Worm (Caenorhabditis elegans) whole organism, late embryonic: ENCODE measurements around the gene F02A9.1.

Experiments used
- C38D4.7 ChIP-seq: fragments of 200-800 bp; sonication (Bioruptor generic); optimal IDR thresholded peaks from 2 replicates; lab custom pipeline; 2018; ENCODE audit warnings: mild to moderate bottlenecking, missing genetic modification characterization, moderate library complexity, missing compliant biosample characterization
- ceh-6 ChIP-seq: fragments of 200-800 bp; sonication (Bioruptor generic); optimal IDR thresholded peaks from 2 replicates; lab custom pipeline; 2018; ENCODE audit warnings: mild to moderate bottlenecking, missing genetic modification characterization, missing compliant biosample characterization
- hlh-15 ChIP-seq: sonication (generic microtip); optimal IDR thresholded peaks from 2 replicates; lab custom pipeline; 2016; ENCODE audit warnings: missing genetic modification characterization, missing compliant biosample characterization
- nfya-1 ChIP-seq: sonication (generic microtip); optimal IDR thresholded peaks from 2 replicates; lab custom pipeline; 2017; ENCODE audit warnings: missing genetic modification characterization, mild to moderate bottlenecking, missing compliant biosample characterization, antibody characterized with exemption, moderate library complexity
- pat-9 ChIP-seq: fragments of 200-800 bp; sonication (Bioruptor generic); optimal IDR thresholded peaks from 2 replicates; lab custom pipeline; 2018; ENCODE audit warnings: mild to moderate bottlenecking, missing genetic modification characterization, moderate library complexity, missing compliant biosample characterization
- pqm-1 ChIP-seq: sonication (generic microtip); optimal IDR thresholded peaks from 2 replicates; lab custom pipeline; 2016; ENCODE audit warnings: missing genetic modification characterization, missing compliant biosample characterization
- sox-4 ChIP-seq: sonication (generic microtip); optimal IDR thresholded peaks from 2 replicates; lab custom pipeline; 2017; ENCODE audit warnings: mild to moderate bottlenecking, missing genetic modification characterization, inconsistent platforms, missing compliant biosample characterization

ce11 chrIII:9118314-9118850, 40.8 kb upstream of the F02A9.1 start, which contains the start of gene grl-11:
- no peak for TF ChIP-seq hlh-15 (tag; lab: Kevin White, UChicago)
- TF ChIP-seq ceh-6: no peak
- TF ChIP-seq pat-9 (tag; lab: Kevin White, UChicago): no peak
- no peak for TF ChIP-seq sox-4
- TF ChIP-seq C38D4.7 (GFP tag; lab: Kevin White, UChicago): no peak
- no peak for TF ChIP-seq pqm-1 (tag; lab: Kevin White, UChicago)
- TF ChIP-seq nfya-1 (tag; lab: Kevin White, UChicago): no peak
